Fruit fly (Drosophila melanogaster) whole organism, adult: ENCODE data around the gene Gr93a.

Experiments
- CG11617 ChIP-seq: fragments of 200-800 bp; sonication (Bioruptor generic); optimal IDR thresholded peaks from 2 replicates; lab custom pipeline; 2017; ENCODE audit warnings: mild to moderate bottlenecking, missing biosample characterization, missing genetic modification reagents, missing genetic modification characterization
- CG12768 ChIP-seq: fragments of 200-800 bp; sonication (Bioruptor generic); optimal IDR thresholded peaks from 2 replicates; lab custom pipeline; 2017; ENCODE audit warnings: missing biosample characterization, missing genetic modification characterization, mild to moderate bottlenecking, moderate library complexity, missing genetic modification reagents
- CG14711 ChIP-seq: fragments of 200-800 bp; sonication (Bioruptor generic); optimal IDR thresholded peaks from 2 replicates; lab custom pipeline; 2018; ENCODE audit warnings: missing biosample characterization, mild to moderate bottlenecking, missing genetic modification characterization, moderate library complexity
- CG1620 ChIP-seq: fragments of 200-800 bp; sonication (Bioruptor generic); optimal IDR thresholded peaks from 2 replicates; lab custom pipeline; 2016; ENCODE audit warnings: missing biosample characterization, missing genetic modification characterization
- CG33017 ChIP-seq: fragments of 200-800 bp; sonication (Bioruptor generic); optimal IDR thresholded peaks from 2 replicates; lab custom pipeline; 2018; ENCODE audit warnings: missing biosample characterization, mild to moderate bottlenecking, missing genetic modification characterization, moderate library complexity
- CG5204 ChIP-seq: fragments of 200-800 bp; sonication (Bioruptor generic); optimal IDR thresholded peaks from 2 replicates; lab custom pipeline; 2016; ENCODE audit warnings: missing biosample characterization, missing genetic modification characterization
- CG7045 ChIP-seq: fragments of 200-800 bp; sonication (Bioruptor generic); optimal IDR thresholded peaks from 2 replicates; lab custom pipeline; 2017; ENCODE audit warnings: missing biosample characterization, mild to moderate bottlenecking, missing genetic modification characterization
- CG7101 ChIP-seq: fragments of 200-800 bp; sonication (Bioruptor generic); optimal IDR thresholded peaks from 2 replicates; lab custom pipeline; 2018; ENCODE audit warnings: missing biosample characterization, mild to moderate bottlenecking, missing genetic modification characterization, moderate library complexity
- Clk ChIP-seq: fragments of 200-800 bp; sonication (Bioruptor generic); optimal IDR thresholded peaks from 2 replicates; lab custom pipeline; 2017; ENCODE audit warnings: missing biosample characterization, missing genetic modification characterization
- Crg-1 ChIP-seq: fragments of 200-800 bp; sonication (Bioruptor generic); optimal IDR thresholded peaks from 2 replicates; lab custom pipeline; 2016; ENCODE audit warnings: missing biosample characterization, missing genetic modification characterization
- Hr96 ChIP-seq: fragments of 200-800 bp; sonication (Bioruptor generic); optimal IDR thresholded peaks from 2 replicates; lab custom pipeline; 2016; ENCODE audit warnings: missing biosample characterization, missing genetic modification characterization
- Mnt ChIP-seq: fragments of 200-800 bp; sonication (Bioruptor generic); optimal IDR thresholded peaks from 2 replicates; lab custom pipeline; 2016; ENCODE audit warnings: missing biosample characterization, mild to moderate bottlenecking, missing genetic modification characterization
- bab1 ChIP-seq: fragments of 200-800 bp; sonication (Bioruptor generic); optimal IDR thresholded peaks from 3 replicates; lab custom pipeline; 2019; ENCODE audit warnings: missing biosample characterization, mild to moderate bottlenecking, missing genetic modification characterization, moderate library complexity
- cic ChIP-seq: fragments of 200-800 bp; sonication (Bioruptor generic); optimal IDR thresholded peaks from 2 replicates; lab custom pipeline; 2017; ENCODE audit warnings: missing biosample characterization, mild to moderate bottlenecking, missing genetic modification characterization, moderate library complexity
- cnc ChIP-seq, 2 experiments: fragments of >200 bp; optimal IDR thresholded peaks; 2 replicates each; lab custom pipeline; 2017
- kay ChIP-seq: fragments of 200-800 bp; sonication (Bioruptor generic); peaks from one replicate; lab custom pipeline; 2016; ENCODE audit warnings: missing biosample characterization, missing genetic modification characterization, borderline replicate concordance
- ovo ChIP-seq: fragments of 200-800 bp; sonication (Bioruptor generic); optimal IDR thresholded peaks from 2 replicates; lab custom pipeline; 2016; ENCODE audit warnings: missing biosample characterization, missing genetic modification characterization
- pad ChIP-seq: fragments of 200-800 bp; sonication (Bioruptor generic); optimal IDR thresholded peaks from 3 replicates; lab custom pipeline; 2017; ENCODE audit warnings: missing biosample characterization, missing genetic modification characterization, mild to moderate bottlenecking, moderate library complexity, missing genetic modification reagents
- tj ChIP-seq: fragments of 200-800 bp; sonication (Bioruptor generic); optimal IDR thresholded peaks from 3 replicates; lab custom pipeline; 2017; ENCODE audit warnings: missing biosample characterization, mild to moderate bottlenecking, missing genetic modification characterization, moderate library complexity
- toe ChIP-seq: fragments of 200-800 bp; sonication (Bioruptor generic); optimal IDR thresholded peaks from 2 replicates; lab custom pipeline; 2016; ENCODE audit warnings: missing biosample characterization, missing genetic modification characterization

Gr93a gene

dm6 chr3R:21827453-21828039, 4.8 kb upstream of the Gr93a start:
- TF ChIP-seq pad (peak; percentile 55), cic (GFP tag; lab: Kevin White, UChicago) (no peak), CG12768 (GFP tag; lab: Kevin White, UChicago) (no peak), CG5204 (GFP tag; lab: Kevin White, UChicago) (no peak)

DNA sequence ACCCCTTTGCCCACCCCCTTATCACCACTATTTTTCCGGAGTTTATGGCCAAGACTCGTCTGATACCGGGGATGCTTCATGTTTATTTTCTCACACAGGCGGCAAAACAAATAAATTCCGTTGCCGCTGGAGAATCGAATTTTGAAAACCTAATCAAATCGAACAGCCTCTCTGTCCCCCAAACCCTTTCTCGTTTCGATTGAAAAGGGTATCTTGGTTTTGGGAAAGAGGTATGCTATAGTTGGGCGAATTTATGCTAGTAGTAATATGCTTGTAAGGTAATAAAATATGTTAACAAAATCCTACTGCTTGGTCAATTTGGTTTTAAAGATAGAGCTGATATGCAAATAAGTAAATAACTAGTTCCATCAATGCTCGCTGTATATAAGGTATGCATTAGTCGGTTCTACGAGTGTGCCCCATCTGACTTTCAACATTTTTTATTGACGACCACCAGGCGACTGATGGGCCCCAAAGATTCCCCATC, 4.2 kb upstream of the Gr93a start:
- TF ChIP-seq ovo (GFP tag; lab: Kevin White, UChicago) = no peak
- no peak for TF ChIP-seq tj (GFP tag; lab: Kevin White, UChicago)
- TF ChIP-seq Hr96 = no peak
- no peak for TF ChIP-seq cnc (optimal IDR thresholded peaks at IDR 0.05; lab: Kevin White, UChicago)
- no peak for TF ChIP-seq toe

DNA sequence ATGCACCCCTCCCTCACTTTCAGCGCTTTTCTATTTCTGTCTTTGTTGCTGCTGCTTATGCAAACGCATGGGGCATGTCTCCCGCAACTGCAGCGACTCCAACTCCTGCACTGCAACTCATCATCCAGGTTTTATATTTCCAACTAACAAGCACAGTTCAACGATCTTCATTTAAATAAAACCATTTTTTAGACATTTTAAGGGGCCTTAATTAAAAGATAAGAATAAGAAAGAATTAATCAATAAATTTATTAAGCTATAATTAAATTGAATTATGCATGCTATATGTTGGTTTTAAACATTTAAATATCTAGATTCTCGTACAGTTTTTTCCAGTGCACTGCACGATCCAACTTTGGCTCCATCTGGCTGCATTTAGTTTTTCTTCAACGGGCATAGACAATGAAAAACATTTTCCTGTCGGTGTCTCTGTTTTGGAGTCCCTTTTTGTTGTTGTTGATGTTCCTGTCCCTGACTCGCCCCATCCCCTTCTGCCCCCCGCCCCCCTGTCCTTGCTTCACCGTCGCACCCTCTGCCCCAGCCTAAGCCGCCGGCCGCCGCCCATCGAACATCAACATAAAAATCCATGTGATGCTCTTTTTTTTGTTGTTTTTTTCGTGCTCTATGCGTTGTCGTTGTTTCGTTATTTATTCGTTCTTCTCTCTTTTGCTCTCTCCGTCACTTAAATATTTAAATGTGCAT, 3.4 kb upstream of the Gr93a start:
- TF ChIP-seq pad = no peak
- TF ChIP-seq cic (GFP tag; lab: Kevin White, UChicago) = no peak
- no peak for TF ChIP-seq Crg-1 (GFP tag; lab: Kevin White, UChicago)
- no peak for TF ChIP-seq CG5204 (GFP tag; lab: Kevin White, UChicago)
- TF ChIP-seq CG1620 (GFP tag; lab: Kevin White, UChicago) = no peak
- TF ChIP-seq tj (GFP tag; lab: Kevin White, UChicago) = no peak
- no peak for TF ChIP-seq cnc (optimal IDR thresholded peaks at IDR 0.05; lab: Kevin White, UChicago)
- TF ChIP-seq CG14711 (tag; lab: Kevin White, UChicago) = no peak
- TF ChIP-seq Hr96 = no peak
- no peak for TF ChIP-seq CG7045 (GFP tag; lab: Kevin White, UChicago)
- TF ChIP-seq Mnt (GFP tag; lab: Kevin White, UChicago) = no peak
- no peak for TF ChIP-seq ovo (GFP tag; lab: Kevin White, UChicago)
- no peak for TF ChIP-seq CG11617 (GFP tag; lab: Kevin White, UChicago)
- no peak for TF ChIP-seq bab1 (GFP tag; lab: Kevin White, UChicago)
- TF ChIP-seq CG12768 (GFP tag; lab: Kevin White, UChicago) = no peak
- no peak for TF ChIP-seq CG33017
- TF ChIP-seq Clk (GFP tag; lab: Kevin White, UChicago) = no peak

DNA sequence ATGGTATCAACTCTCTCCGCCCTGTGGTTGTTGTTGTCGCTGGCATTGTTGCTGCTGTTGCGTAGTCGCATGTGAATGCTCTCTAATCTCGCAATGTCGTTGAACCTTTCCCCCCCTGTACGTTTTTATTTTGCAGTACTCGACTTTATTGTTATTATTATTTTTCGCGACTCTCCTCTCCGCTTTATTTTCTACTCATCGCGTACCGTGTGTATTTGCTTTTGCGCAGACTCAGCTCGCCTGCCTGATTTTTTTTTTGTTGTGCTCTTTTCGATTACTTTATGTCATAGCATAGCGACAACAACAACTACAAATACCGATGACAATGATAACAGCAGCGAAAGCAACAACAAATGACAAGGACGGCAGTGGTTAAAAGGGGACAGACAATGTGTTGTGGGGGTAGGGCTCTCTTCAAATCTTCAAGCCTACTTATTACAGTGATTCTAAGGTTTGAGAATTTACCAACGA, 2.8 kb upstream of the Gr93a start:
- TF ChIP-seq Hr96 = no peak
- no peak for TF ChIP-seq CG12768 (GFP tag; lab: Kevin White, UChicago)
- no peak for TF ChIP-seq CG1620 (GFP tag; lab: Kevin White, UChicago)
- TF ChIP-seq CG14711 (tag; lab: Kevin White, UChicago) = no peak
- no peak for TF ChIP-seq Clk (GFP tag; lab: Kevin White, UChicago)
- TF ChIP-seq CG33017 = no peak
- TF ChIP-seq tj (GFP tag; lab: Kevin White, UChicago) = peak; percentile 67
- no peak for TF ChIP-seq bab1 (GFP tag; lab: Kevin White, UChicago)
- no peak for TF ChIP-seq CG5204 (GFP tag; lab: Kevin White, UChicago)
- TF ChIP-seq Crg-1 (GFP tag; lab: Kevin White, UChicago) = no peak
- TF ChIP-seq ovo (GFP tag; lab: Kevin White, UChicago) = no peak
- TF ChIP-seq pad = peak; percentile 47
- no peak for TF ChIP-seq toe
- TF ChIP-seq Mnt (GFP tag; lab: Kevin White, UChicago) = no peak
- TF ChIP-seq cnc (optimal IDR thresholded peaks at IDR 0.05; lab: Kevin White, UChicago) = no peak

DNA sequence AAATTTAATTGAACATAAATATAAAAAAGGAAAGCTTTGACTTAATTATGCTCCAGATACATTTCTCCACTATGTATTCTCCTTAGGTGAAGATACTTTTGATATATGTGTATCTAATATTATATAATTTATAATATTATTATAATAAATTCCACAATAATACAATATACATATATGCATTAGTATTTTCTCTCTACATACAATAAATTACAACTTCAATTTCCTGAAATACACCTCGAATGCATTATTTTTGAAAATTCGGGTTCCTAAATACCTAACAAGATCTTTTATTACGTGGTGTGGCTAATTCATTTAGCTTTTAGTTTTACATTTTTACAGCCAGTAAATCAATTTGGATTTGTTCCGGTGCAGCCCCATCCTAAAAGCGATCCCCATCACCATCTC, 2.0 kb upstream of the Gr93a start:
- TF ChIP-seq Hr96 (no peak), CG14711 (tag; lab: Kevin White, UChicago) (no peak), CG12768 (GFP tag; lab: Kevin White, UChicago) (no peak), Crg-1 (GFP tag; lab: Kevin White, UChicago) (no peak), Mnt (GFP tag; lab: Kevin White, UChicago) (no peak), ovo (GFP tag; lab: Kevin White, UChicago) (no peak), kay (GFP tag; lab: Kevin White, UChicago) (no peak), CG1620 (GFP tag; lab: Kevin White, UChicago) (no peak), CG7045 (GFP tag; lab: Kevin White, UChicago) (no peak), toe (no peak), cic (GFP tag; lab: Kevin White, UChicago) (no peak), tj (GFP tag; lab: Kevin White, UChicago) (no peak), CG5204 (GFP tag; lab: Kevin White, UChicago) (no peak), bab1 (GFP tag; lab: Kevin White, UChicago) (no peak), CG7101 (tag; lab: Kevin White, UChicago) (no peak), CG11617 (GFP tag; lab: Kevin White, UChicago) (no peak)

DNA sequence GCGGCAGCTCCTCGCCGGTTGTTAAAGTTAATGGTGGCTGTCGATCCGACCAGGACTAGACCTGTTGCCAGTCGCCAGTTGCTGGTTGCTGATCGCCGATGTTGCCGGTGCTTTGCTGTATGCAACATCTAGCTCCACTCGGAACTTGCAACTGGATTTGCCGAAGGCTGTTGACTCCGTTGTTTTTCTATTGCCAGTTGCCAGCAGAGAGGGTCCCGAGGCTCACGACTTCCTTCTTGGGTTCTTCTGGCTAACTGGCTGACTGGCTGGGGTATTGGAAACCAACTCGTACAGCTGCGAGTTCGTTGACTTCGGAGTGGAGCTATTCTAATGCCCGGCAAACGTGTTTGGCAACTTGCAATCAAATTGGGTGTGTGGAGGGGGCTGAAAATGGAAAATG, 1.3 kb upstream of the Gr93a start:
- TF ChIP-seq bab1 (GFP tag; lab: Kevin White, UChicago) (no peak), Clk (GFP tag; lab: Kevin White, UChicago) (no peak), Mnt (GFP tag; lab: Kevin White, UChicago) (no peak), CG11617 (GFP tag; lab: Kevin White, UChicago) (no peak), CG33017 (no peak), CG5204 (GFP tag; lab: Kevin White, UChicago) (no peak), CG7101 (tag; lab: Kevin White, UChicago) (no peak), CG14711 (tag; lab: Kevin White, UChicago) (no peak), toe (no peak), Hr96 (no peak), ovo (GFP tag; lab: Kevin White, UChicago) (no peak), cic (GFP tag; lab: Kevin White, UChicago) (no peak), tj (GFP tag; lab: Kevin White, UChicago) (no peak), kay (GFP tag; lab: Kevin White, UChicago) (no peak), cnc (optimal IDR thresholded peaks at IDR 0.05; lab: Kevin White, UChicago) (no peak), CG12768 (GFP tag; lab: Kevin White, UChicago) (no peak), Crg-1 (GFP tag; lab: Kevin White, UChicago) (no peak), CG7045 (GFP tag; lab: Kevin White, UChicago) (no peak), CG1620 (GFP tag; lab: Kevin White, UChicago) (no peak), pad (no peak)
